Worm (Caenorhabditis elegans) whole organism, early embryonic: ENCODE data around the gene cyp-31A5.
"Not testable (repeated sequence)": the region's sequence is repeated elsewhere in the genome, so short reads cannot be mapped to it uniquely, and the experiment has no call there.

Experiments used
- B0310.2 ChIP-seq: sonication (generic microtip); optimal IDR thresholded peaks from 2 replicates; lab custom pipeline; 2016; ENCODE audit warnings: mild to moderate bottlenecking, missing genetic modification characterization, missing compliant biosample characterization
- aly-1 ChIP-seq: sonication (generic microtip); optimal IDR thresholded peaks from 2 replicates; lab custom pipeline; 2016; ENCODE audit warnings: missing genetic modification characterization, missing compliant biosample characterization
- ama-1 ChIP-seq: fragments of 150-350 bp; optimal IDR thresholded peaks from 2 replicates; lab custom pipeline; 2014
- ceh-13 ChIP-seq: fragments of 200-800 bp; sonication (Bioruptor generic); optimal IDR thresholded peaks from 2 replicates; lab custom pipeline; 2018; ENCODE audit warnings: mild to moderate bottlenecking, missing genetic modification characterization, missing compliant biosample characterization
- ceh-36 ChIP-seq: sonication (generic microtip); optimal IDR thresholded peaks from 2 replicates; lab custom pipeline; 2016; ENCODE audit warnings: missing genetic modification characterization, inconsistent platforms, missing compliant biosample characterization
- ets-7 ChIP-seq: sonication (generic microtip); optimal IDR thresholded peaks from 2 replicates; lab custom pipeline; 2016; ENCODE audit warnings: missing genotype, missing genetic modification characterization, missing compliant biosample characterization
- flt-1 ChIP-seq: fragments of 200-800 bp; sonication (Bioruptor generic); IDR thresholded peaks from 2 replicates; pipeline ENCODE4 v1.3.6; 2022; ENCODE audit warnings: missing genetic modification characterization, missing compliant biosample characterization
- hmbx-1 ChIP-seq: sonication (generic microtip); optimal IDR thresholded peaks from 2 replicates; lab custom pipeline; 2016; ENCODE audit warnings: mild to moderate bottlenecking, missing genetic modification characterization, missing compliant biosample characterization
- hmg-4 ChIP-seq: fragments of 200-800 bp; sonication (Bioruptor generic); optimal IDR thresholded peaks from 2 replicates; lab custom pipeline; 2018; ENCODE audit warnings: mild to moderate bottlenecking, missing genetic modification characterization, missing compliant biosample characterization
- hnd-1 ChIP-seq: sonication (generic microtip); optimal IDR thresholded peaks from 2 replicates; lab custom pipeline; 2016; ENCODE audit warnings: missing genetic modification characterization, missing compliant biosample characterization
- pes-1 ChIP-seq: fragments of 200-800 bp; sonication (Bioruptor generic); IDR thresholded peaks from 2 replicates; pipeline ENCODE4 v1.3.6; 2022; ENCODE audit warnings: missing genetic modification reagents, missing genetic modification characterization, missing compliant biosample characterization
- scrt-1 ChIP-seq: fragments of 200-800 bp; sonication (Bioruptor generic); IDR thresholded peaks from 2 replicates; pipeline ENCODE4 v1.3.6; 2022; ENCODE audit warnings: missing genetic modification characterization, missing compliant biosample characterization
- sea-1 ChIP-seq: fragments of 200-800 bp; sonication (Bioruptor generic); conservative IDR thresholded peaks from 2 replicates; pipeline ENCODE4 v1.3.6; 2022; ENCODE audit warnings: missing genetic modification characterization, missing compliant biosample characterization
- tbx-11 ChIP-seq: fragments of 200-800 bp; sonication (Bioruptor generic); IDR thresholded peaks from 2 replicates; pipeline ENCODE4 v1.3.6; 2022; ENCODE audit warnings: missing genetic modification characterization, missing compliant biosample characterization
- tbx-37 ChIP-seq: fragments of 200-800 bp; sonication (Bioruptor generic); conservative IDR thresholded peaks from 2 replicates; pipeline ENCODE4 v1.3.6; 2022; ENCODE audit warnings: missing genetic modification reagents, missing genetic modification characterization, missing compliant biosample characterization
- tra-4 ChIP-seq: sonication (generic microtip); optimal IDR thresholded peaks from 2 replicates; lab custom pipeline; 2017; ENCODE audit warnings: missing genetic modification characterization, missing compliant biosample characterization

cyp-31A5 gene

ce11 chrIV:13429240-13429639, 28.2 kb downstream of the cyp-31A5 start, which contains the start of gene K09B11.4:
TSS of gene K09B11.4 (plus strand) at chrIV:13429540.
- TF ChIP-seq sea-1 (GFP tag; lab: Robert Waterston, UW) (no peak), hnd-1 (tag; lab: Kevin White, UChicago) (no peak), tbx-37 (GFP tag; lab: Robert Waterston, UW) (no peak), ets-7 (no peak), B0310.2 (tag; lab: Kevin White, UChicago) (no peak), hmg-4 (GFP tag; lab: Kevin White, UChicago) (no peak), pes-1 (no peak), ceh-13 (GFP tag; lab: Kevin White, UChicago) (no peak), aly-1 (tag; lab: Kevin White, UChicago) (no peak), hmbx-1 (tag; lab: Kevin White, UChicago) (no peak), scrt-1 (GFP tag; lab: Robert Waterston, UW) (no peak), tbx-11 (GFP tag; lab: Robert Waterston, UW) (no peak), flt-1 (GFP tag; lab: Robert Waterston, UW) (no peak), ama-1 (no peak), ceh-36 (tag; lab: Kevin White, UChicago) (no peak)

- 0 out of 2 replicates have a peak, but pooled peaks have one; percentile 10 for TF ChIP-seq pes-1
- TF ChIP-seq tbx-37 (GFP tag; lab: Robert Waterston, UW), result 0 out of 2 replicates have a peak, but pooled peaks have one; percentile 16
These were observed 29.0 kb downstream of the cyp-31A5 start for ce11 chrIV:13430137-13430536.

DNA sequence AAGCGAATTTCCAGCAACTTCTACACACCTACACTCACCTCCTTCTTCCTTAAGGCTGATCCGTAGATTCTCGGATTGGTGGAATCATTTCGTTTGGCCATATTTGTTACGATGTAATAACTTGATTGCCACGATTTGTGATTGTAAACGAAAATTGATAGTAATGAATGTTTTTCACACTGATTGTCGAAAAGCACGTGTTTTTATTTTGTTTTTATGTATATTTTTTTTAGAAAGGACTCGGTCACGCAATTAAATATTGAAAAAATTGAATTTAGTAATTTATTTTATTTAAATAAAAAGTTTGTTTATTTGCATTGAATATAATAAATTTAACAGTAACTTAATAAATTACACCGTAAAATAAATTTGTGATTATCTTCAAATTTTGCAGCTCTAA, 32.8 kb downstream of the cyp-31A5 start, which contains the start of gene K09B11.5:
TSS of gene K09B11.5 (minus strand) at position 101 of the 400 bp plus-strand sequence.
- TF ChIP-seq B0310.2 (tag; lab: Kevin White, UChicago); hmbx-1 (tag; lab: Kevin White, UChicago); hmg-4 (GFP tag; lab: Kevin White, UChicago): not testable (repeated sequence)

DNA sequence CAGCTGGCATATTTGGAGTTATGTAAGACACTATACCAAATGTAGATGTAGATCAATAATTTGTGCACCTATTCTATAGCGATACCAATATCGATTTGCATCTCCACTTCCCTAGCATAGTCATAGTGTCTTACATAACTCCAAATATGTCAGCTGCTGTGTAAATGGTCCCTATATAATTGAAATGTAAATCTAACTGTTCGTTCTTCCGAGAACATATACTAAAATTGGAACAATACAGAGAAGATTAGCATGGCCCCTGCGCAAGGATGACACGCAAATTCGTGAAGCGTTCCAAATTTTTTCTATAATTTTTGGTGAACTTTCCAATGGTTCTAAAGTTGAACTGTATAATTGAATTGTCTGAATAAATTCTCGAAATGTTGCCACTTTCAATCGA, 42.5 kb downstream of the cyp-31A5 start:
- 0 out of 2 replicates have a peak, but pooled peaks have one; percentile 35 for TF ChIP-seq pes-1

ce11 chrIV:13445275-13445674, 44.2 kb downstream of the cyp-31A5 start, which contains the start of gene mam-3:
TSS of gene mam-3 (minus strand) at chrIV:13445375.
- TF ChIP-seq tbx-11 (GFP tag; lab: Robert Waterston, UW) (no peak), tra-4 (tag; lab: Kevin White, UChicago) (no peak), ets-7 (no peak), sea-1 (GFP tag; lab: Robert Waterston, UW) (no peak), scrt-1 (GFP tag; lab: Robert Waterston, UW) (no peak), ama-1 (no peak), ceh-36 (tag; lab: Kevin White, UChicago) (no peak)

DNA sequence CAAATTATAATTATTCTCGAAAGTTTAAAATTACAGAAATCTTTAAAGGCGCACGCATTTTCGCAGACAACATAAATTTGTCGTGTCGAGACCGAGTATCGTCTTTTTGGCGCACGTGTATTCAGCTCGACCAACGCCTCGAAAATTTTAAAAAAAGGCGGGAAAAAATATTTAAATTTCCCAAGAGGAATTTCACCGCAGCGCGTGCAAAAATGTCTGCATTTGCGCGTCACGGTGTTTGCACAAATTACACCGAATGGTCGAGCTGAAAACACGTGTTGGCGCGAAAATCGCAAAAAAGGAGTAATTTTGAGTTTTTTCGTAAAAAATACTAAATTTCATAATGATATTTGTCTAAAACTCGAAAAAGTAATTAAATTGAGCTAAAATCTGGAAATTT, 49.7 kb downstream of the cyp-31A5 start:
- TF ChIP-seq pes-1 (0 out of 2 replicates have a peak, but pooled peaks have one; percentile 11), ama-1 (no peak)
